Worm (Caenorhabditis elegans) whole organism, L2 larva: ENCODE results near the gene C53B7.2.

Experiments used
- C34F6.9 ChIP-seq: fragments of 150-350 bp; optimal IDR thresholded peaks from 2 replicates; lab custom pipeline; 2014; ENCODE audit warnings: missing biosample characterization, missing genetic modification characterization
- F13H6.1 ChIP-seq: sonication (generic microtip); optimal IDR thresholded peaks from 2 replicates; lab custom pipeline; 2016; ENCODE audit warnings: missing genetic modification characterization, missing compliant biosample characterization
- R02D3.7 ChIP-seq: fragments of 150-350 bp; optimal IDR thresholded peaks from 2 replicates; lab custom pipeline; 2014; ENCODE audit warnings: missing biosample characterization, missing genetic modification characterization
- Y55F3AM.14 ChIP-seq: fragments of 200-800 bp; sonication (Bioruptor generic); optimal IDR thresholded peaks from 2 replicates; lab custom pipeline; 2018; ENCODE audit warnings: mild to moderate bottlenecking, missing genetic modification characterization, missing compliant biosample characterization
- ZK546.5 ChIP-seq: sonication (generic microtip); optimal IDR thresholded peaks from 2 replicates; lab custom pipeline; 2017; ENCODE audit warnings: missing biosample characterization, missing genetic modification characterization
- alr-1 ChIP-seq: fragments of 150-350 bp; optimal IDR thresholded peaks from 2 replicates; lab custom pipeline; 2014; ENCODE audit warnings: missing biosample characterization, missing genetic modification characterization
- aly-2 ChIP-seq: fragments of 150-350 bp; optimal IDR thresholded peaks from 2 replicates; lab custom pipeline; 2014; ENCODE audit warnings: missing biosample characterization, missing genetic modification characterization
- ama-1 ChIP-seq: fragments of 150-350 bp; optimal IDR thresholded peaks from 2 replicates; lab custom pipeline; 2018; ENCODE audit warnings: inconsistent platforms
- blmp-1 ChIP-seq: sonication (generic microtip); optimal IDR thresholded peaks from 2 replicates; lab custom pipeline; 2017; ENCODE audit warnings: missing genetic modification characterization, mild to moderate bottlenecking, missing compliant biosample characterization, antibody characterized with exemption, moderate library complexity; ENCODE audit not compliant: insufficient read depth
- ceh-16 ChIP-seq: fragments of 150-350 bp; optimal IDR thresholded peaks from 2 replicates; lab custom pipeline; 2014; ENCODE audit warnings: missing biosample characterization, missing genetic modification characterization
- ceh-82 ChIP-seq: fragments of 150-350 bp; optimal IDR thresholded peaks from 2 replicates; lab custom pipeline; 2014; ENCODE audit warnings: missing biosample characterization, missing genetic modification characterization
- crh-2 ChIP-seq: sonication (generic microtip); optimal IDR thresholded peaks from 2 replicates; lab custom pipeline; 2017; ENCODE audit warnings: missing biosample characterization, missing genetic modification characterization
- dmd-4 ChIP-seq: sonication (generic microtip); optimal IDR thresholded peaks from 2 replicates; lab custom pipeline; 2017; ENCODE audit warnings: missing biosample characterization, missing genetic modification characterization
- egl-27 ChIP-seq: sonication (generic microtip); optimal IDR thresholded peaks from 3 replicates; lab custom pipeline; 2017; ENCODE audit warnings: missing biosample characterization, missing genetic modification reagents, missing genetic modification characterization
- elt-1 ChIP-seq: fragments of 150-350 bp; optimal IDR thresholded peaks from 2 replicates; lab custom pipeline; 2014; ENCODE audit warnings: missing biosample characterization, missing genetic modification characterization
- elt-3 ChIP-seq: sonication (generic microtip); optimal IDR thresholded peaks from 2 replicates; lab custom pipeline; 2017; ENCODE audit warnings: missing biosample characterization, missing genetic modification characterization
- fos-1 ChIP-seq: fragments of 150-350 bp; optimal IDR thresholded peaks from 2 replicates; lab custom pipeline; 2014; ENCODE audit warnings: missing biosample characterization, missing genetic modification characterization
- gmeb-1 ChIP-seq: fragments of 150-350 bp; optimal IDR thresholded peaks from 2 replicates; lab custom pipeline; 2014; ENCODE audit warnings: missing biosample characterization, missing genetic modification characterization
- lin-11 ChIP-seq: fragments of 150-350 bp; sonication (generic microtip); optimal IDR thresholded peaks from 2 replicates; lab custom pipeline; 2014; ENCODE audit warnings: missing biosample characterization, missing genetic modification characterization, inconsistent platforms, mixed read lengths
- lin-13 ChIP-seq: fragments of 150-350 bp; optimal IDR thresholded peaks from 2 replicates; lab custom pipeline; 2014; ENCODE audit warnings: missing biosample characterization, missing genetic modification reagents, missing genetic modification characterization
- lin-39 ChIP-seq: fragments of 150-350 bp; optimal IDR thresholded peaks from 2 replicates; lab custom pipeline; 2014; ENCODE audit warnings: missing biosample characterization, missing genetic modification reagents, missing genetic modification characterization
- lsy-2 ChIP-seq, 2 experiments: fragments of 150-350 bp in 1 of 2; sonication (generic microtip) in 1 of 2; optimal IDR thresholded peaks; 2 replicates each; lab custom pipeline; 2014 to 2017; ENCODE audit warnings: missing biosample characterization in 2 of 2, missing genetic modification characterization in 2 of 2
- mab-5 ChIP-seq: fragments of 150-350 bp; optimal IDR thresholded peaks from 2 replicates; lab custom pipeline; 2014; ENCODE audit warnings: missing biosample characterization, missing genetic modification characterization
- mbf-1 ChIP-seq: sonication (generic microtip); optimal IDR thresholded peaks from 2 replicates; lab custom pipeline; 2017; ENCODE audit warnings: missing biosample characterization, missing genetic modification characterization
- mdl-1 ChIP-seq, 2 experiments: fragments of 150-350 bp in 1 of 2; sonication (generic microtip) in 1 of 2; optimal IDR thresholded peaks; 2 replicates each; lab custom pipeline; 2017; ENCODE audit warnings: missing biosample characterization in 2 of 2, missing genetic modification characterization in 2 of 2
- nhr-10 ChIP-seq: sonication (generic microtip); optimal IDR thresholded peaks from 2 replicates; lab custom pipeline; 2017; ENCODE audit warnings: missing biosample characterization, missing genetic modification characterization
- nhr-11 ChIP-seq: fragments of 150-350 bp; optimal IDR thresholded peaks from 2 replicates; lab custom pipeline; 2014; ENCODE audit warnings: missing biosample characterization, missing genetic modification characterization
- nhr-12 ChIP-seq: fragments of 150-350 bp; optimal IDR thresholded peaks from 2 replicates; lab custom pipeline; 2014; ENCODE audit warnings: missing biosample characterization, missing genetic modification characterization
- nhr-129 ChIP-seq: fragments of 150-350 bp; optimal IDR thresholded peaks from 2 replicates; lab custom pipeline; 2014; ENCODE audit warnings: missing biosample characterization, missing genetic modification characterization
- nhr-21 ChIP-seq: fragments of 150-350 bp; optimal IDR thresholded peaks from 2 replicates; lab custom pipeline; 2014; ENCODE audit warnings: missing biosample characterization, missing genetic modification characterization
- nhr-23 ChIP-seq: fragments of 150-350 bp; optimal IDR thresholded peaks from 2 replicates; lab custom pipeline; 2014; ENCODE audit warnings: missing biosample characterization, missing genetic modification reagents, missing genetic modification characterization
- nhr-237 ChIP-seq: fragments of 150-350 bp; optimal IDR thresholded peaks from 2 replicates; lab custom pipeline; 2014; ENCODE audit warnings: missing biosample characterization, missing genetic modification characterization
- nhr-25 ChIP-seq: fragments of 150-350 bp; sonication (generic microtip); optimal IDR thresholded peaks from 3 replicates; lab custom pipeline; 2014; ENCODE audit warnings: missing biosample characterization, missing genetic modification characterization
- nhr-6 ChIP-seq: fragments of 150-350 bp; optimal IDR thresholded peaks from 2 replicates; lab custom pipeline; 2014; ENCODE audit warnings: missing biosample characterization, missing genetic modification characterization
- nhr-77 ChIP-seq: fragments of 150-350 bp; optimal IDR thresholded peaks from 2 replicates; lab custom pipeline; 2014; ENCODE audit warnings: missing biosample characterization, missing genetic modification characterization
- peb-1 ChIP-seq: fragments of 150-350 bp; optimal IDR thresholded peaks from 2 replicates; lab custom pipeline; 2014; ENCODE audit warnings: missing biosample characterization, missing genetic modification characterization
- sem-4 ChIP-seq: fragments of 150-350 bp; optimal IDR thresholded peaks from 2 replicates; lab custom pipeline; 2014; ENCODE audit warnings: missing biosample characterization, missing genetic modification reagents, missing genetic modification characterization
- skn-1 ChIP-seq: sonication (generic microtip); optimal IDR thresholded peaks from 2 replicates; lab custom pipeline; 2017; ENCODE audit warnings: missing biosample characterization, missing genetic modification characterization
- sma-3 ChIP-seq: sonication (generic microtip); optimal IDR thresholded peaks from 2 replicates; lab custom pipeline; 2016; ENCODE audit warnings: missing genetic modification reagents, missing genetic modification characterization, missing compliant biosample characterization
- sma-9 ChIP-seq, 2 experiments: fragments of 150-350 bp in 1 of 2; sonication (generic microtip) in 1 of 2; optimal IDR thresholded peaks; 2 replicates each; lab custom pipeline; 2014 to 2016; ENCODE audit warnings: missing genetic modification characterization in 2 of 2, mild to moderate bottlenecking in 1 of 2, missing biosample characterization in 1 of 2, missing compliant biosample characterization in 1 of 2, missing genetic modification reagents in 1 of 2, moderate library complexity in 1 of 2
- snpc-4 ChIP-seq: fragments of 150-350 bp; optimal IDR thresholded peaks from 2 replicates; lab custom pipeline; 2014; ENCODE audit warnings: missing biosample characterization, missing genetic modification characterization
- unc-39 ChIP-seq: fragments of 150-350 bp; optimal IDR thresholded peaks from 2 replicates; lab custom pipeline; 2014; ENCODE audit warnings: missing biosample characterization, missing genetic modification characterization
- unc-55 ChIP-seq: fragments of 150-350 bp; sonication (generic microtip); optimal IDR thresholded peaks from 3 replicates; lab custom pipeline; 2014; ENCODE audit warnings: missing biosample characterization, missing genetic modification reagents, missing genetic modification characterization
- unc-62 ChIP-seq: fragments of 150-350 bp; optimal IDR thresholded peaks from 2 replicates; lab custom pipeline; 2014; ENCODE audit warnings: missing biosample characterization, missing genetic modification reagents, missing genetic modification characterization
- zag-1 ChIP-seq: fragments of 150-350 bp; optimal IDR thresholded peaks from 2 replicates; lab custom pipeline; 2014; ENCODE audit warnings: missing biosample characterization, missing genetic modification characterization
- ztf-1 ChIP-seq: fragments of 200-800 bp; sonication (Bioruptor generic); conservative IDR thresholded peaks from 2 replicates; pipeline ENCODE4 v1.3.6; 2022; ENCODE audit warnings: missing genetic modification characterization, missing compliant biosample characterization
- ztf-11 ChIP-seq: sonication (generic microtip); optimal IDR thresholded peaks from 2 replicates; lab custom pipeline; 2017; ENCODE audit warnings: missing biosample characterization, missing genetic modification characterization
- ztf-4 ChIP-seq: fragments of 150-350 bp; optimal IDR thresholded peaks from 2 replicates; lab custom pipeline; 2014; ENCODE audit warnings: missing biosample characterization, missing genetic modification characterization

The C53B7.2 gene

DNA sequence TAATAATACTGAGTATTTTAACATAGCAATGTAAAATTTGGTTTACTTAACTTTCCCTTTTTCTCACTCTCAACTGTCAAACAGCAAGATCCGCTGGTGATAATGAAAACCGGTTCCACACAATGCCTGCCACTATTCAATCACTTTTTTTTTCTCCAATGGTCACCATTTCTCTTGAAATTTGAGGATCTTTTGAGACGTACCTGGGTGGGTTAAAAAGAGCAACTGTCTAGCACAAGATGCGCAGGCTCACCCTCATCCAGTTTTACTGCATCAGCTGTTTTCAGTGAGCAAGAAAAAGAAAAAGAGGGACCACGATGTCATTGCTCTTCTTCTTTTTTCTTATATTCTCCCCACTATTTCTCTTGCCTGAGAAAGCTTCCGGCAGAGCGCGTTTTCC, 37.8 kb upstream of the C53B7.2 start (continued):
- TF ChIP-seq mbf-1 (tag; lab: Kevin White, UChicago), result no peak
- no peak for TF ChIP-seq crh-2
- no peak for TF ChIP-seq lin-11 (tag; lab: Kevin White, UChicago)
- TF ChIP-seq, all 48 proteins: peak for 5

DNA sequence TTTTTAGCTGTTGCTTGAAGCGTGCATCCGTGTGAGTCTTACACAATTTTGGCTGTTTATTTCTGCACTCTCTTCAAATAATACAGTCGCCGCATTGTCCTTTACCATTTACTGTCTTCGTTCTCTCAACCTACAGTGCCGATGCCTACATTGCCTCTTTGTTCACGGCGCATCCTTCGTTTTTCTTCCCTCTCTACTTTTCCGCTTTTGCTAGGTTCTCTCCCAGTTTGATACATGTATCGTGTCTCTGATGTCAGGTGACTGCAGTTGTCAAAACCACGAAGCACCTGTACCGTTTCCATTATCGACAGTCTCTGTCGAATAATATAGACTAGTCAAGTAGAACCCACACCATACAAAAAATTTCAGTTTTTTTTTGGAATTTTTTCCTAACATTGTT, 37.4 kb upstream of the C53B7.2 start:
- TF ChIP-seq nhr-21 (tag; lab: Kevin White, UChicago), result peak; percentile 11
- peak; percentile 10 for TF ChIP-seq ceh-16 (tag; lab: Kevin White, UChicago)
- no peak for TF ChIP-seq nhr-237
- no peak for TF ChIP-seq aly-2 (tag; lab: Kevin White, UChicago)
- TF ChIP-seq nhr-6 (tag; lab: Kevin White, UChicago), result no peak
- no peak for TF ChIP-seq alr-1 (tag; lab: Kevin White, UChicago)
- no peak for TF ChIP-seq R02D3.7 (tag; lab: Kevin White, UChicago)
- no peak for TF ChIP-seq snpc-4
- no peak for TF ChIP-seq ama-1 (lab: Kevin White, UChicago)
- no peak for TF ChIP-seq lin-13 (GFP tag; lab: Kevin White, UChicago)
- TF ChIP-seq Y55F3AM.14 (GFP tag; lab: Kevin White, UChicago), result no peak
- TF ChIP-seq nhr-25, result peak; percentile 59
- TF ChIP-seq gmeb-1, result peak; percentile 41
- no peak for TF ChIP-seq unc-39 (tag; lab: Kevin White, UChicago)
- TF ChIP-seq dmd-4 (tag; lab: Kevin White, UChicago), result no peak
- TF ChIP-seq nhr-11 (tag; lab: Kevin White, UChicago), result no peak
- no peak for TF ChIP-seq lsy-2 (tag; optimal IDR thresholded peaks at IDR 0.05; lab: Kevin White, UChicago)
- TF ChIP-seq sma-9 (GFP tag; optimal IDR thresholded peaks at IDR 0.05; lab: Kevin White, UChicago), result peak; percentile 14
- no peak for TF ChIP-seq sma-9 (tag; optimal IDR thresholded peaks at IDR 0.05; lab: Kevin White, UChicago)
- no peak for TF ChIP-seq nhr-23
- no peak for TF ChIP-seq mab-5 (tag; lab: Kevin White, UChicago)
- TF ChIP-seq elt-1 (tag; lab: Kevin White, UChicago), result no peak
- TF ChIP-seq fos-1 (tag; lab: Kevin White, UChicago), result peak; percentile 32
- no peak for TF ChIP-seq unc-62
- no peak for TF ChIP-seq ztf-4 (tag; lab: Kevin White, UChicago)
- no peak for TF ChIP-seq mbf-1 (tag; lab: Kevin White, UChicago)
- TF ChIP-seq F13H6.1 (tag; lab: Kevin White, UChicago), result no peak
- TF ChIP-seq sma-3, result peak; percentile 19
- TF ChIP-seq ceh-82 (tag; lab: Kevin White, UChicago), result no peak
- no peak for TF ChIP-seq ztf-1 (GFP tag; lab: Robert Waterston, UW)
- TF ChIP-seq crh-2, result peak; percentile 64
- TF ChIP-seq skn-1 (tag; lab: Kevin White, UChicago), result no peak
- no peak for TF ChIP-seq zag-1
- no peak for TF ChIP-seq nhr-10 (tag; lab: Kevin White, UChicago)
- no peak for TF ChIP-seq elt-3
- peak; percentile 64 for TF ChIP-seq nhr-129 (tag; lab: Kevin White, UChicago)
- TF ChIP-seq peb-1, result no peak
- no peak for TF ChIP-seq sem-4 (tag; lab: Kevin White, UChicago)
- TF ChIP-seq ztf-11 (tag; lab: Kevin White, UChicago), result no peak
- no peak for TF ChIP-seq nhr-12 (tag; lab: Kevin White, UChicago)
- TF ChIP-seq mdl-1 (tag; optimal IDR thresholded peaks at IDR 0.05; lab: Kevin White, UChicago), result no peak
- TF ChIP-seq ZK546.5 (tag; lab: Kevin White, UChicago), result no peak
- TF ChIP-seq nhr-77, result no peak
- TF ChIP-seq egl-27 (tag; lab: Kevin White, UChicago), result no peak
- TF ChIP-seq C34F6.9 (tag; lab: Kevin White, UChicago), result no peak
- TF ChIP-seq lin-11 (tag; lab: Kevin White, UChicago), result no peak
- TF ChIP-seq lin-39, result no peak
- no peak for TF ChIP-seq blmp-1 (tag; lab: Kevin White, UChicago)
- TF ChIP-seq unc-55 (GFP tag; lab: Kevin White, UChicago), result no peak
